Fruit fly (Drosophila melanogaster) whole organism, pupa: ENCODE results near the gene Nup43.

Experiments
- CG12605 ChIP-seq: fragments of 200-800 bp; sonication (Bioruptor generic); IDR thresholded peaks from 2 replicates; pipeline ENCODE4 v1.3.6; 2022; ENCODE audit warnings: missing biosample characterization, missing genetic modification characterization
- CG17806 ChIP-seq: fragments of 200-800 bp; sonication (Bioruptor generic); optimal IDR thresholded peaks from 2 replicates; lab custom pipeline; 2018; ENCODE audit warnings: missing biosample characterization, mild to moderate bottlenecking, missing genetic modification characterization, moderate library complexity
- CG32121 ChIP-seq: fragments of 200-800 bp; sonication (Bioruptor generic); IDR thresholded peaks from 2 replicates; pipeline ENCODE4 v1.3.6; 2022; ENCODE audit warnings: missing biosample characterization, missing genetic modification characterization
- CG8301 ChIP-seq: fragments of 200-800 bp; sonication (Bioruptor generic); optimal IDR thresholded peaks from 2 replicates; lab custom pipeline; 2018; ENCODE audit warnings: missing biosample characterization, mild to moderate bottlenecking, missing genetic modification characterization
- Snoo ChIP-seq: fragments of 200-800 bp; sonication (Bioruptor generic); optimal IDR thresholded peaks from 3 replicates; lab custom pipeline; 2017; ENCODE audit warnings: missing biosample characterization, mild to moderate bottlenecking, missing genetic modification characterization, inconsistent platforms
- fd96Ca ChIP-seq: fragments of 200-800 bp; sonication (Bioruptor generic); IDR thresholded peaks from 3 replicates; pipeline ENCODE4 v1.3.6; 2022; ENCODE audit warnings: missing biosample characterization, missing genetic modification characterization
- gl ChIP-seq: fragments of 200-800 bp; sonication (Bioruptor generic); optimal IDR thresholded peaks from 2 replicates; lab custom pipeline; 2018; ENCODE audit warnings: missing biosample characterization, mild to moderate bottlenecking, missing genetic modification characterization

DNA sequence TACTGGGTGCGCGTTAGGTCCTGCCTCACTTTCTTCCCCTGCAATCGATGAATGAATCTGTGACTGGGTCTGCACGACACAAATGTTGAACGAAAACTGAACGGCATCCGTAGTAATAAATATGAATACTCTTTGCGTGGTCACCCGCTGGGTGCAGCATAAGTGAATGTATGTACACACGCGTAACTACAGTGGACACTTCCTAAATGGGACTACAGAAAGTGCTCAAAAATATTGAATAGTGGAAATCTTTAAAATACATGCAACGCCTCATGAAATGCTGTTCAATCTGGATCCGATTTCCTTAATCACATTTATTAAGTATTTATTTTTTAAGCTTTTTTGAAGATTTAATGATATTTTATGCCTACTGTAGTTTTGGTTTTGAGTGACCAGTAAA, 37.6 kb upstream of the Nup43 start, which contains the start of gene naz:
- TF ChIP-seq CG8301 (tag; lab: Kevin White, UChicago) (no peak), gl (tag; lab: Kevin White, UChicago) (no peak), fd96Ca (no peak), CG12605 (GFP tag; lab: Robert Waterston, UW) (no peak), CG32121 (GFP tag; lab: Robert Waterston, UW) (no peak), Snoo (tag; lab: Kevin White, UChicago) (no peak), CG17806 (tag; lab: Kevin White, UChicago) (no peak)
